Worm (Caenorhabditis elegans): ENCODE data around the gene sec-31.
A peak's percentile ranks its signal among the peaks of the same experiment; 100 is the strongest.

The sec-31 gene

DNA sequence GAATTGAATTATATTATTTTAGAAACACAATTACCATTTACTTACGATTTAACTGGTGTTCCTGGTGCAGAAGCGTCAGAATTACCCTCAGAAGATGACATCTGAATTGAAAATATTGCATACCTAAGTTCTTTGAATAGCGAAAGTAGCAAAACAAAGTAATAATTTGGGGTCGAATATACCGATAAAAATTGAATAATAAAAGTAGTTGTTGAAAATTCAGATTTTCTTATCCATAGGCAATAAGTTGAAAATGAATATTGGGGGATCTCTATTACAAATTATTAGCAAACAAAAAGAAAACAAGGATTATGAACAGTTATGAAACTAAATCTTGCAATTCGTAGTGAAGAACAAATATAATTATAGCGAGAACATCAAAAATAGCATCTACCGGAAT, 42.3 kb downstream of the sec-31 start, which contains the start of gene leo-1:
leo-1 (minus strand) TSS at position 101 of the 400 bp plus-strand sequence.
- TF ChIP-seq daf-8 (GFP tag; IDR thresholded peaks at IDR 0.05), result no peak
- peak in 1 of 2 experiments; percentile 55 for TF ChIP-seq unc-62 (GFP tag; optimal IDR thresholded peaks at IDR 0.05 in 1 of 2)
- no peak for TF ChIP-seq unc-62 (tag; optimal IDR thresholded peaks at IDR 0.05)

DNA sequence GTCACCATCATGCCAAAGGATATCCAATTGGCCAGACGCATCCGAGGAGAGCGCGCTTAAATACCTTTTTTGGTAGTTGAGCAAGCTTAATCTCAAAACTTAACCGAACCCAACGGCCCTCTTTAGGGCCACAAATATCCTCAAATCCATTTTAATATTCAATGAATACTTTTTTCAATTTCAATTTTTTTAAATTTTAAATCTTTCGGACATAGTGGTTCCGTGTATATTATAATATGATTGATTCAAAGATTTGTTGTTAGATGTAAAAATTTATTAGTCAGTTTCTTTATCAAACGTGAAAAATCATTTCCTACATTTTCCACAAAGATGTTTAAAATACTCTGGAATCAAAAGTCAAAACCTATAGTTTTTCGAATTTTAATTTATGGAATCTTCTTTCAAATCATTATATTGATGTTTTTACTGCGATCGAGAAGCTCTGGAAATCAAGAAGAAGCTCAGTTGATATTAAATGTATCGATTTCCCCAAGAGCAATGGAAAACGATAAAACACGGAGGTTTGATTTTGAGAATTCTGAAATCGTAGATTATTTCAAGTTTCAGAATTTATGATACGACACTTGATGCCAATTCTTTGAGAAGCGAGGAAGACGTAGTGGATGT, 44.5 kb downstream of the sec-31 start, which contains the start of gene B0035.21:
B0035.21 (plus strand) TSS at position 322 of the 627 bp plus-strand sequence.
- 0 out of 2 replicates have a peak, but pooled peaks have one; percentile 17 for TF ChIP-seq zfp-3 (GFP tag; conservative IDR thresholded peaks at IDR 0.05)
- 0 out of 2 replicates have a peak, but pooled peaks have one; percentile 34 for TF ChIP-seq Y105C5A.15 (GFP tag; IDR thresholded peaks at IDR 0.05)
- TF ChIP-seq pha-4 (GFP tag; IDR thresholded peaks at IDR 0.05), result 0 out of 2 replicates have a peak, but pooled peaks have one; percentile 32
- TF ChIP-seq pha-4 (tag; optimal IDR thresholded peaks at IDR 0.05), result no peak
- TF ChIP-seq T26A8.4 (GFP tag; IDR thresholded peaks at IDR 0.05), result 0 out of 2 replicates have a peak, but pooled peaks have one; percentile 17
- no peak for TF ChIP-seq Y5F2A.4 (GFP tag; optimal IDR thresholded peaks at IDR 0.05)
- TF ChIP-seq nhr-111 (GFP tag; optimal IDR thresholded peaks at IDR 0.05), result no peak
- TF ChIP-seq lin-38 (GFP tag; IDR thresholded peaks at IDR 0.05), result peak; percentile 46
- 0 out of 2 replicates have a peak, but pooled peaks have one; percentile 48 for TF ChIP-seq F26F4.8 (GFP tag; conservative IDR thresholded peaks at IDR 0.05)
- no peak for TF ChIP-seq nhr-237 (tag; optimal IDR thresholded peaks at IDR 0.05)
- TF ChIP-seq pqm-1 (tag; optimal IDR thresholded peaks at IDR 0.05), result no peak
- TF ChIP-seq vab-7 (GFP tag; IDR thresholded peaks at IDR 0.05), result no peak
- TF ChIP-seq mxl-2 (GFP tag; conservative IDR thresholded peaks at IDR 0.05), result no peak
- TF ChIP-seq dve-1 (tag; optimal IDR thresholded peaks at IDR 0.05; ENCODE audit: insufficient read depth), result peak; percentile 4

DNA sequence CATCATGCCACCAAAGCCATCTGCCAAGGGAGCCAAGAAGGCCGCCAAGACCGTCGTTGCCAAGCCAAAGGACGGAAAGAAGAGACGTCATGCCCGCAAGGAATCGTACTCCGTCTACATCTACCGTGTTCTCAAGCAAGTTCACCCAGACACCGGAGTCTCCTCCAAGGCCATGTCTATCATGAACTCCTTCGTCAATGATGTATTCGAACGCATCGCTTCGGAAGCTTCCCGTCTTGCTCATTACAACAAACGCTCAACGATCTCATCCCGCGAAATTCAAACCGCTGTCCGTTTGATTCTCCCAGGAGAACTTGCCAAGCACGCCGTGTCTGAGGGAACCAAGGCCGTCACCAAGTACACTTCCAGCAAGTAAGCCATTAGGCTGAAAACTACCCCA, 46.9 kb downstream of the sec-31 start, which contains the start of gene his-48:
his-48 (plus strand) TSS at position 5 of the 400 bp plus-strand sequence.
- TF ChIP-seq lim-7 (GFP tag; IDR thresholded peaks at IDR 0.05) (peak; percentile 56; the same call in 1 of the 2 replicates), lin-38 (GFP tag; IDR thresholded peaks at IDR 0.05) (peak; percentile 39; the same call in 1 of the 2 replicates)

DNA sequence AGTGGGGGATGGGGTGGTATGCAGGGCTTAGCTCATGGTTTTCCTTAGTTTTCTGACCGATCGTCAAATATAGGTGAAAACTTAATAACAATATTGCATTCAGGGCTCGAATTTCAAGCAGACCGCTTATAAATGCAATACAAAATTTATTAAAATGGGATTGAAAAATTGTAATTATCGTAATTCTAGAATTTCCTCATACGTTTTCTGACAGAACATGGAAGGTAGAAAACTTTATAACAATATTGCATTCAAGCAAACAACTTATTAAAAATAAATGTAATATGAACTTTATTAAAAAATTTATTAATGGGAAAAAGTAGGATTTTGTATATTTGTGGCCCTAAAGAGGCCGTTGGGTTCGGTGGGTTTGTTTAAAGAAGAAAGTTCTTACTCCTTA, 47.9 kb downstream of the sec-31 start:
- TF ChIP-seq fos-1 (tag; optimal IDR thresholded peaks at IDR 0.05) (no peak), skn-1 (tag; optimal IDR thresholded peaks at IDR 0.05) (no peak), sdz-12 (GFP tag; optimal IDR thresholded peaks at IDR 0.05) (no peak), dmd-8 (GFP tag; IDR thresholded peaks at IDR 0.05) (0 out of 2 replicates have a peak, but pooled peaks have one; percentile 4), lin-38 (GFP tag; IDR thresholded peaks at IDR 0.05) (peak; percentile 62), aha-1 (tag) (peak; percentile 51), F26F4.8 (GFP tag; conservative IDR thresholded peaks at IDR 0.05) (peak; percentile 64; the same call in 1 of the 2 replicates), php-3 (GFP tag; IDR thresholded peaks at IDR 0.05) (no peak), snpc-1.2 (GFP tag; IDR thresholded peaks at IDR 0.05) (peak; percentile 48; the same call in 1 of the 2 replicates), nhr-77 (tag; optimal IDR thresholded peaks at IDR 0.05) (no peak), dmd-9 (GFP tag; IDR thresholded peaks at IDR 0.05) (no peak), arid-1 (GFP tag; conservative IDR thresholded peaks at IDR 0.05) (0 out of 2 replicates have a peak, but pooled peaks have one; percentile 41)

DNA sequence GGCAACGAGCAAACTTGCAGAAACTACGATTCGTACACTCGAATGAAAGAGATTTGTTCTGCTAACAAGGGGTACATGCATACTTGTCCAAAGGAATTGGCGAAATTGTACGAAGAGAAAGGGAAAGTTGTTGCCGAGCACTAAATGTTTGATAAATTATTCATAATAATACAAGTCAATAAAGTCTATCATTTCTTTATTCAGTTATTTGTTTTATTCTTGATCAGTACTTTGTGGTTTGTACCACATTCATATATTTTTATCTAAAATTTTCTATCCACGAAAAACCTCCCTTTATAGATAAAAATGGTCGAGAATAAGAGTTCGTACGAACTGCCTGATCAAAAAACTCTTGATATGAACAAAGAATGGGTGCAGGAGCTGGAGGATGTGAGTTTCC, 51.1 kb downstream of the sec-31 start, which contains the start of gene edg-1:
edg-1 (plus strand) TSS at position 301 of the 400 bp plus-strand sequence.
- TF ChIP-seq daf-16 (GFP tag; optimal IDR thresholded peaks at IDR 0.05) (no peak), daf-16 (tag; optimal IDR thresholded peaks at IDR 0.05) (peak; percentile 9), T26A8.4 (GFP tag; IDR thresholded peaks at IDR 0.05) (no peak)

DNA sequence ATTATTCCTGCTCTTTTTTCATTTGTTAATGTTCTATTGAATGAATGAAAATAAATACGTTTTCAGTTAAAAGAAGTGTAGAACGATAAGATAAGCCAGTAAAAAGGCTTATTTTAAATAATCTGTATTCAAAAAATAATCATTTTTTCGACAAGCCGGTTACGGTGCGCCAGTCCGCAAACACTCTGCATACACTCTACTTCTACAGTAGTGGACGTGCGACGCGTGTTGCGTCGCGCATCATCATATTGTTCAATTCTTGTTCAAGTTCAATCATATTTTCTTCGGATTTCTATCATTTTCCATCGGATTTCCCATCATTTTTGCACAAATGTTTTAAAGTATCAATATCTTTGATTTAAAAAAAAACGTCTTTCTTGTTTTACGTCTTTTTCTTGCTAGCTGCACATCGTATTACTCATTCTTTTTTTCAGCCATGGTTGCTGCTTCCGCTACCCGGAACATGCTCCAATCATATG, 51.7 kb downstream of the sec-31 start, which contains the start of gene B0035.18:
B0035.18 (plus strand) TSS at position 429 of the 479 bp plus-strand sequence.
- TF ChIP-seq unc-130 (GFP tag; optimal IDR thresholded peaks at IDR 0.05) (peak; percentile 2), lin-13 (GFP tag; optimal IDR thresholded peaks at IDR 0.05) (no peak), lsy-2 (tag; optimal IDR thresholded peaks at IDR 0.05) (peak in 1 of 2 experiments; percentile 12)
